Fruit fly (Drosophila melanogaster) whole organism, embryonic: Measurements from ENCODE around the gene CG17593.

ENCODE experiments used
- Adf1 ChIP-seq: fragments of 200-800 bp; sonication (Bioruptor generic); IDR thresholded peaks from 2 replicates; pipeline ENCODE4 v1.3.6; 2022; ENCODE audit warnings: missing biosample characterization, missing genetic modification characterization
- CG1024 ChIP-seq: fragments of 200-800 bp; sonication (Bioruptor generic); IDR thresholded peaks from 2 replicates; pipeline ENCODE4 v1.3.6; 2022; ENCODE audit warnings: missing biosample characterization, missing genetic modification characterization
- CG10462 ChIP-seq: fragments of 200-800 bp; sonication (Bioruptor generic); optimal IDR thresholded peaks from 2 replicates; lab custom pipeline; 2016; ENCODE audit warnings: missing biosample characterization, missing genetic modification characterization
- CG10979 ChIP-seq: fragments of 200-800 bp; sonication (Bioruptor generic); optimal IDR thresholded peaks from 2 replicates; lab custom pipeline; 2018; ENCODE audit warnings: missing biosample characterization, mild to moderate bottlenecking, missing genetic modification characterization, moderate library complexity
- CG11723 ChIP-seq: fragments of 200-800 bp; sonication (Bioruptor generic); optimal IDR thresholded peaks from 2 replicates; lab custom pipeline; 2017; ENCODE audit warnings: missing biosample characterization, mild to moderate bottlenecking, missing genetic modification characterization
- CG12236 ChIP-seq: fragments of 200-800 bp; sonication (Bioruptor generic); optimal IDR thresholded peaks from 2 replicates; lab custom pipeline; 2016; ENCODE audit warnings: missing biosample characterization, missing genetic modification characterization
- CG1233 ChIP-seq: fragments of 200-800 bp; sonication (Bioruptor generic); optimal IDR thresholded peaks from 4 replicates; lab custom pipeline; 2018; ENCODE audit warnings: missing biosample characterization, mild to moderate bottlenecking, missing genetic modification characterization
- CG15073 ChIP-seq: fragments of 200-800 bp; sonication (Bioruptor generic); optimal IDR thresholded peaks from 2 replicates; lab custom pipeline; 2016; ENCODE audit warnings: missing biosample characterization, missing genetic modification characterization
- CG15479 ChIP-seq: fragments of 200-800 bp; sonication (Bioruptor generic); optimal IDR thresholded peaks from 3 replicates; lab custom pipeline; 2019; ENCODE audit warnings: missing biosample characterization, mild to moderate bottlenecking, missing genetic modification characterization, moderate library complexity
- CG1602 ChIP-seq: fragments of 200-800 bp; sonication (Bioruptor generic); optimal IDR thresholded peaks from 3 replicates; lab custom pipeline; 2016; ENCODE audit warnings: missing biosample characterization, missing genetic modification characterization
- CG16815 ChIP-seq: fragments of 200-800 bp; sonication (Bioruptor generic); optimal IDR thresholded peaks from 3 replicates; lab custom pipeline; 2017; ENCODE audit warnings: missing biosample characterization, mild to moderate bottlenecking, missing genetic modification characterization
- CG18262 ChIP-seq: fragments of 200-800 bp; optimal IDR thresholded peaks from 3 replicates; lab custom pipeline; 2019; ENCODE audit warnings: missing biosample characterization, mild to moderate bottlenecking, missing genetic modification characterization, moderate library complexity
- CG3281 ChIP-seq: fragments of 200-800 bp; sonication (Bioruptor generic); optimal IDR thresholded peaks from 3 replicates; lab custom pipeline; 2017; ENCODE audit warnings: missing biosample characterization, mild to moderate bottlenecking, missing genetic modification characterization
- CG34376 ChIP-seq: fragments of 200-800 bp; sonication (Bioruptor generic); optimal IDR thresholded peaks from 2 replicates; lab custom pipeline; 2018; ENCODE audit warnings: missing biosample characterization, mild to moderate bottlenecking, missing genetic modification characterization
- CG3995 ChIP-seq: fragments of 200-800 bp; sonication (Bioruptor generic); optimal IDR thresholded peaks from 3 replicates; lab custom pipeline; 2016; ENCODE audit warnings: missing biosample characterization, missing genetic modification characterization
- CG6175 ChIP-seq: fragments of 200-800 bp; sonication (Bioruptor generic); IDR thresholded peaks from 3 replicates; pipeline ENCODE4 v1.3.6; 2022; ENCODE audit warnings: missing biosample characterization, missing genetic modification characterization
- CG6254 ChIP-seq: fragments of 200-800 bp; sonication (Bioruptor generic); optimal IDR thresholded peaks from 3 replicates; lab custom pipeline; 2017; ENCODE audit warnings: mild to moderate bottlenecking, missing biosample characterization, missing genetic modification reagents, missing genetic modification characterization
- CG7786 ChIP-seq: fragments of 200-800 bp; sonication (Bioruptor generic); optimal IDR thresholded peaks from 2 replicates; lab custom pipeline; 2016; ENCODE audit warnings: missing biosample characterization, missing genetic modification characterization
- CG8359 ChIP-seq: fragments of 200-800 bp; sonication (Bioruptor generic); optimal IDR thresholded peaks from 2 replicates; lab custom pipeline; 2017; ENCODE audit warnings: missing biosample characterization, mild to moderate bottlenecking, missing genetic modification characterization, borderline replicate concordance
- CTCF ChIP-seq: fragments of 200-800 bp; sonication (Bioruptor generic); optimal IDR thresholded peaks from 2 replicates; lab custom pipeline; 2017; ENCODE audit warnings: missing biosample characterization, mild to moderate bottlenecking, missing genetic modification characterization, moderate library complexity
- Ets97D ChIP-seq: fragments of 200-800 bp; sonication (Bioruptor generic); optimal IDR thresholded peaks from 3 replicates; lab custom pipeline; 2016; ENCODE audit warnings: missing biosample characterization, missing genetic modification characterization
- Kr ChIP-seq: fragments of 200-800 bp; sonication (Bioruptor generic); optimal IDR thresholded peaks from 2 replicates; lab custom pipeline; 2017; ENCODE audit warnings: missing biosample characterization, mild to moderate bottlenecking, missing genetic modification characterization
- MESR4 ChIP-seq: fragments of 200-800 bp; sonication (Bioruptor generic); optimal IDR thresholded peaks from 2 replicates; lab custom pipeline; 2018; ENCODE audit warnings: missing biosample characterization, mild to moderate bottlenecking, missing genetic modification characterization, moderate library complexity
- Mad ChIP-seq: fragments of 200-800 bp; sonication (Bioruptor generic); optimal IDR thresholded peaks from 2 replicates; lab custom pipeline; 2016; ENCODE audit warnings: missing biosample characterization, missing genetic modification characterization
- Mrtf ChIP-seq: fragments of 200-800 bp; sonication (Bioruptor generic); IDR thresholded peaks from 3 replicates; pipeline ENCODE4 v1.3.6; 2022; ENCODE audit warnings: missing biosample characterization, missing genetic modification characterization
- Optix ChIP-seq: fragments of 200-800 bp; sonication (Bioruptor generic); IDR thresholded peaks from 3 replicates; pipeline ENCODE4 v1.3.6; 2022; ENCODE audit warnings: missing biosample characterization, missing genetic modification characterization
- Pdp1 ChIP-seq, 2 experiments: fragments of 200-800 bp; sonication (Bioruptor generic); optimal IDR thresholded peaks; 3 replicates each; lab custom pipeline; 2016; ENCODE audit warnings: missing biosample characterization in 2 of 2, missing genetic modification characterization in 2 of 2, mild to moderate bottlenecking in 1 of 2, moderate library complexity in 1 of 2
- Rx ChIP-seq: fragments of 200-800 bp; sonication (Bioruptor generic); IDR thresholded peaks from 2 replicates; pipeline ENCODE4 v1.3.6; 2022; ENCODE audit warnings: missing biosample characterization, missing genetic modification characterization
- Sin3A ChIP-seq: fragments of >200 bp; optimal IDR thresholded peaks from 2 replicates; lab custom pipeline; 2018
- Tbp ChIP-seq: fragments of >200 bp; optimal IDR thresholded peaks from 2 replicates; lab custom pipeline; 2018; ENCODE audit warnings: missing biosample characterization, missing genetic modification characterization
- chif ChIP-seq, 2 experiments: fragments of 200-800 bp; sonication (Bioruptor generic); optimal IDR thresholded peaks; 3 replicates each; lab custom pipeline; 2016; ENCODE audit warnings: missing biosample characterization in 2 of 2, missing genetic modification characterization in 2 of 2
- cwo ChIP-seq: fragments of 200-800 bp; sonication (Bioruptor generic); optimal IDR thresholded peaks from 3 replicates; lab custom pipeline; 2017; ENCODE audit warnings: missing biosample characterization, missing genetic modification characterization, mild to moderate bottlenecking, moderate library complexity, missing genetic modification reagents
- dmrt11E ChIP-seq: fragments of 200-800 bp; sonication (Bioruptor generic); optimal IDR thresholded peaks from 3 replicates; lab custom pipeline; 2018; ENCODE audit warnings: missing biosample characterization, mild to moderate bottlenecking, missing genetic modification characterization, moderate library complexity
- klu ChIP-seq: fragments of 200-800 bp; sonication (Bioruptor generic); IDR thresholded peaks from 2 replicates; pipeline ENCODE4 v1.3.6; 2022; ENCODE audit warnings: missing biosample characterization, missing genetic modification characterization
- knrl ChIP-seq: fragments of 200-800 bp; sonication (Bioruptor generic); IDR thresholded peaks from 3 replicates; pipeline ENCODE4 v1.3.6; 2022; ENCODE audit warnings: missing biosample characterization, missing genetic modification characterization; ENCODE audit not compliant: partially characterized antibody
- lola ChIP-seq, 3 experiments: fragments of >200 bp in 2 of 3; fragments of 200-800 bp in 1 of 3; sonication (Bioruptor generic) in 1 of 3; optimal IDR thresholded peaks; 2 replicates each; lab custom pipeline; 2017 to 2019; ENCODE audit warnings: missing biosample characterization in 3 of 3, missing genetic modification characterization in 3 of 3, mild to moderate bottlenecking in 1 of 3, moderate library complexity in 1 of 3
- nerfin-2 ChIP-seq: fragments of 200-800 bp; sonication (Bioruptor generic); IDR thresholded peaks from 2 replicates; pipeline ENCODE4 v1.3.6; 2022; ENCODE audit warnings: missing biosample characterization, missing genetic modification characterization; ENCODE audit not compliant: partially characterized antibody
- phol ChIP-seq: fragments of 200-800 bp; sonication (Bioruptor generic); optimal IDR thresholded peaks from 3 replicates; lab custom pipeline; 2018; ENCODE audit warnings: missing biosample characterization, mild to moderate bottlenecking, missing genetic modification characterization, moderate library complexity
- pnt ChIP-seq: fragments of 200-800 bp; sonication (Bioruptor generic); optimal IDR thresholded peaks from 3 replicates; lab custom pipeline; 2016; ENCODE audit warnings: missing biosample characterization, missing genetic modification characterization
- prd ChIP-seq, 3 experiments: fragments of >200 bp in 2 of 3; fragments of 200-800 bp in 1 of 3; sonication (Bioruptor generic) in 1 of 3; optimal IDR thresholded peaks in 2 of 3; IDR thresholded peaks in 1 of 3; 2 replicates in 2 of 3; 3 replicates in 1 of 3; pipeline versions ENCODE4 v1.3.6 to Lab custom; 2017 to 2022; ENCODE audit warnings: missing biosample characterization in 1 of 3, missing genetic modification characterization in 1 of 3
- schlank ChIP-seq: fragments of 200-800 bp; sonication (Bioruptor generic); optimal IDR thresholded peaks from 2 replicates; lab custom pipeline; 2018; ENCODE audit warnings: missing biosample characterization, mild to moderate bottlenecking, missing genetic modification characterization
- sima ChIP-seq: fragments of 200-800 bp; sonication (Bioruptor generic); optimal IDR thresholded peaks from 2 replicates; lab custom pipeline; 2016; ENCODE audit warnings: missing biosample characterization, missing genetic modification characterization
- tap ChIP-seq: fragments of 200-800 bp; optimal IDR thresholded peaks from 3 replicates; lab custom pipeline; 2019; ENCODE audit warnings: missing biosample characterization, mild to moderate bottlenecking, missing genetic modification characterization, moderate library complexity
- tna ChIP-seq: fragments of 200-800 bp; sonication (Bioruptor generic); IDR thresholded peaks from 2 replicates; pipeline ENCODE4 v1.3.6; 2022; ENCODE audit warnings: missing biosample characterization, missing genetic modification characterization; ENCODE audit not compliant: partially characterized antibody
- unc-4 ChIP-seq: fragments of 200-800 bp; sonication (Bioruptor generic); IDR thresholded peaks from 2 replicates; pipeline ENCODE4 v1.3.6; 2022; ENCODE audit warnings: missing biosample characterization, missing genetic modification characterization; ENCODE audit not compliant: partially characterized antibody
- wor ChIP-seq: fragments of 200-800 bp; sonication (Bioruptor generic); IDR thresholded peaks from 2 replicates; pipeline ENCODE4 v1.3.6; 2022; ENCODE audit warnings: missing biosample characterization, missing genetic modification characterization
- zen2 ChIP-seq: fragments of 200-800 bp; sonication (Bioruptor generic); IDR thresholded peaks from 3 replicates; pipeline ENCODE4 v1.3.6; 2022; ENCODE audit warnings: missing biosample characterization, missing genetic modification characterization; ENCODE audit not compliant: partially characterized antibody

The CG17593 gene

dm6 chr2L:3507209-3508164 lies 7.2 kb upstream of the CG17593 start, which contains the start of gene tim (continued):
- peak; percentile 48 for TF ChIP-seq CG18262 (tag; lab: Kevin White, UChicago)
- TF ChIP-seq CG12236 (GFP tag; lab: Kevin White, UChicago) = no peak
- TF ChIP-seq nerfin-2 (GFP tag; lab: Robert Waterston, UW) = no peak
- TF ChIP-seq CG10462 (GFP tag; lab: Kevin White, UChicago) = no peak
- TF ChIP-seq Sin3A (lab: Kevin White, UChicago) = no peak
- TF ChIP-seq pnt (GFP tag; lab: Kevin White, UChicago) = no peak
- TF ChIP-seq CG6175 (GFP tag; lab: Robert Waterston, UW) = no peak
- TF ChIP-seq Kr = no peak
- TF ChIP-seq chif (GFP tag; optimal IDR thresholded peaks at IDR 0.05; lab: Kevin White, UChicago) = no peak
- TF ChIP-seq CG3995 (GFP tag; lab: Kevin White, UChicago) = no peak
- TF ChIP-seq CG1233 = no peak
- TF ChIP-seq dmrt11E (tag; lab: Kevin White, UChicago) = no peak
- peak; percentile 64 for TF ChIP-seq phol (tag; lab: Kevin White, UChicago)
- no peak for TF ChIP-seq CTCF (GFP tag; lab: Kevin White, UChicago)
- TF ChIP-seq tap (tag; lab: Kevin White, UChicago) = no peak
- TF ChIP-seq CG6254 = peak; percentile 21
- TF ChIP-seq Mad (GFP tag; lab: Kevin White, UChicago) = no peak
- no peak for TF ChIP-seq Ets97D (GFP tag; lab: Kevin White, UChicago)
- TF ChIP-seq Rx (GFP tag; lab: Robert Waterston, UW) = no peak
- no peak for TF ChIP-seq CG1024
- TF ChIP-seq Adf1 (GFP tag; lab: Robert Waterston, UW) = peak; percentile 66; the same call in 1 of the 2 replicates
- peak in 1 of 3 experiments; percentile 35 for TF ChIP-seq lola (GFP tag; optimal IDR thresholded peaks at IDR 0.05; lab: Kevin White, UChicago)
- 0 out of 2 replicates have a peak, but pooled peaks have one; percentile 14 for TF ChIP-seq wor (GFP tag; lab: Robert Waterston, UW)
- TF ChIP-seq CG3281 (GFP tag; lab: Kevin White, UChicago) = no peak
- TF ChIP-seq Tbp (GFP tag; lab: Kevin White, UChicago) = no peak
- no peak for TF ChIP-seq CG15073 (GFP tag; lab: Kevin White, UChicago)
- no peak for TF ChIP-seq CG15479 (GFP tag; lab: Kevin White, UChicago)
- TF ChIP-seq CG1602 (GFP tag; lab: Kevin White, UChicago) = no peak
- TF ChIP-seq unc-4 (GFP tag; lab: Robert Waterston, UW) = no peak
- TF ChIP-seq CG7786 (GFP tag; lab: Kevin White, UChicago) = no peak
- TF ChIP-seq MESR4 (GFP tag; lab: Kevin White, UChicago) = no peak
- no peak for TF ChIP-seq CG11723 (GFP tag; lab: Kevin White, UChicago)
- no peak for TF ChIP-seq Optix (GFP tag; lab: Robert Waterston, UW)
- TF ChIP-seq CG34376 (GFP tag; lab: Kevin White, UChicago) = no peak
- no peak for TF ChIP-seq Mrtf (GFP tag; lab: Robert Waterston, UW)
- TF ChIP-seq cwo (GFP tag; lab: Kevin White, UChicago) = peak; percentile 99
- peak; percentile 6 for TF ChIP-seq CG16815
- peak; percentile 50 for TF ChIP-seq CG10979 (tag; lab: Kevin White, UChicago)
- no peak for TF ChIP-seq tna (GFP tag; lab: Robert Waterston, UW)
- TF ChIP-seq prd (optimal IDR thresholded peaks at IDR 0.05; lab: Kevin White, UChicago) = no peak
- no peak for TF ChIP-seq prd (GFP tag; IDR thresholded peaks at IDR 0.05; lab: Robert Waterston, UW)
- no peak for TF ChIP-seq klu (GFP tag; lab: Robert Waterston, UW)
- TF ChIP-seq CG8359 = no peak
- TF ChIP-seq Pdp1 (GFP tag; optimal IDR thresholded peaks at IDR 0.05; lab: Kevin White, UChicago) = peak in 1 of 2 experiments; percentile 76
- no peak for TF ChIP-seq sima
- TF ChIP-seq knrl (GFP tag; lab: Robert Waterston, UW) = no peak
- 0 out of 3 replicates have a peak, but pooled peaks have one; percentile 8 for TF ChIP-seq zen2 (GFP tag; lab: Robert Waterston, UW)
- no peak for TF ChIP-seq schlank
